Fruit fly (Drosophila melanogaster): Measurements from ENCODE around the gene Ca-Ma2d.

The Ca-Ma2d gene

DNA sequence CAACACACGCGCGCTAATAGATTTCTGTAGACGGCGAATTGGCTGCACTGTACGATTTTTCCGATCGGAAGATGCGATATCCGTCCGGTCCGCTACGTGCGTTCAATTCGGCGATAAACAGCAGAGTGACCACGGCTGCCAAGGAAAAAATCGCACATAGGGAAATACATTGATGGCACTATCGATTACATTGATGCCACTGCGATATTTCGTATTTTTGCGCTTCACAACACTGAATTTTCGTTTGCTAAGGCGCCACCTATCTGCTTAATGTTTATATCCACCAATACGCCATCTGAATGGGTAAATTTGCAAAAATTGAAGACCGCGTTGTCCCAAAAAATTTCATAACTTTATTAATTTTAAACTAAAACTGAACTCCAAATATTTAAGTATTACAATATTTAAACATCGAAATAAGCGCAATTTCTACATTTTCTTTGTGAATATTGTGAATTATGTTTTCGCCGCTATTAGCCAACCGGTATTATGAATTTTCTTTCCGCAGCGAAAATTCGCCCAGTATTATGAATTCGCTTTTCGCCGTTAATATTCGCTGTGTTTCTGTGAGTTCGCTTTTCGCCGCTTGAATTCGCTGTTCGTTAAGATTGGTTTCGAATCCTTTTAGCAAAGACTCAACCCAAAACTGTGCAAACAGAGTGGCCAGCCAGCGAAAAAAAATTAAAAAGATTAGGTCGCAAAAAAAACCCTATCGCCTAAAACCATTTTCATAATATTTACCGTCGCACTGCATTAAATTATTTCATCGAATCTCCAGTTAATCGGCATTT, 56.5 kb downstream of the Ca-Ma2d start, which contains the start of the genes crp and pkaap (continued):
- TF ChIP-seq CG11902 (GFP tag; optimal IDR thresholded peaks at IDR 0.05) (peak; percentile 59), CG8319 (GFP tag; optimal IDR thresholded peaks at IDR 0.05) (peak; percentile 25), CG4318 (GFP tag; optimal IDR thresholded peaks at IDR 0.05) (no peak), dac (GFP tag; optimal IDR thresholded peaks at IDR 0.05) (peak; percentile 27), Blimp-1 (GFP tag; optimal IDR thresholded peaks at IDR 0.05) (no peak), CG8119 (GFP tag; IDR thresholded peaks at IDR 0.05) (no peak), pdm3 (GFP tag; optimal IDR thresholded peaks at IDR 0.05) (peak; percentile 77), CG10631 (GFP tag; optimal IDR thresholded peaks at IDR 0.05) (peak; percentile 34), CG32006 (GFP tag; optimal IDR thresholded peaks at IDR 0.05) (peak; percentile 28), Lpt (GFP tag; optimal IDR thresholded peaks at IDR 0.05) (no peak), CG8632 (GFP tag; optimal IDR thresholded peaks at IDR 0.05) (no peak), CG31627 (GFP tag; optimal IDR thresholded peaks at IDR 0.05) (peak; percentile 83), CG6276 (GFP tag; optimal IDR thresholded peaks at IDR 0.05) (no peak), cyc (GFP tag; optimal IDR thresholded peaks at IDR 0.05) (peak; percentile 81), achi (GFP tag; optimal IDR thresholded peaks at IDR 0.05) (peak; percentile 21), CG3032 (tag; optimal IDR thresholded peaks at IDR 0.05) (peak; percentile 21), Eip78C (GFP tag) (peak; percentile 80), Eip75B (GFP tag; optimal IDR thresholded peaks at IDR 0.05) (peak; percentile 60), CG16779 (tag; optimal IDR thresholded peaks at IDR 0.05) (peak; percentile 14), CG3919 (GFP tag; optimal IDR thresholded peaks at IDR 0.05) (peak; percentile 82), Ets96B (tag; optimal IDR thresholded peaks at IDR 0.05) (no peak), Met (GFP tag; optimal IDR thresholded peaks at IDR 0.05) (peak; percentile 74), dsx (GFP tag; optimal IDR thresholded peaks at IDR 0.05; ENCODE audit: poor library complexity, severe bottlenecking) (peak; percentile 69), fd59A (GFP tag; optimal IDR thresholded peaks at IDR 0.05) (no peak), Ets21C (GFP tag; optimal IDR thresholded peaks at IDR 0.05) (peak; percentile 60), topi (GFP tag; optimal IDR thresholded peaks at IDR 0.05) (peak; percentile 54), CG11294 (GFP tag; IDR thresholded peaks at IDR 0.05) (no peak), OdsH (GFP tag; optimal IDR thresholded peaks at IDR 0.05) (peak; percentile 65), CG34406 (GFP tag; optimal IDR thresholded peaks at IDR 0.05) (no peak), CG15336 (GFP tag; IDR thresholded peaks at IDR 0.05) (no peak), CG11762 (GFP tag; optimal IDR thresholded peaks at IDR 0.05; ENCODE audit: insufficient read depth) (no peak)

DNA sequence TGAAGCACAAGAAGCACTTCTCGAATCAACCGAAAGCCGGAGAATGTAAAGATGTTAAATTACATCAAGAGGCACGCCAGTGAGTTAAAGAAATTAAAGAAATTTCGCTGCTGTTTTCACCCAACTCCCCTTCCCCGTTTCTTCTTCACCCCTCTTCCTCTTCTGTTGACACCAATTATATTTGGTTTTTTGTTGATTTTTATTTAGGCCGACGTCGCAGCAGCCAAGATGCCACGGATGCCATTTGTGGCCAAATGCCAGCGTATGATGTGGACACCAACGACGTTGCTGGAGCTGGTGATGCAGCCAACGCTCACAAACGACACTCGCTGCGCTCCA, 57.1 kb downstream of the Ca-Ma2d start:
- TF ChIP-seq Eip93F (GFP tag; optimal IDR thresholded peaks at IDR 0.05) (no peak), esn (GFP tag; optimal IDR thresholded peaks at IDR 0.05) (no peak), CG9139 (GFP tag; optimal IDR thresholded peaks at IDR 0.05) (no peak), CG6808 (GFP tag; optimal IDR thresholded peaks at IDR 0.05) (no peak), CG6854 (GFP tag; optimal IDR thresholded peaks at IDR 0.05) (no peak), fd59A (GFP tag; optimal IDR thresholded peaks at IDR 0.05) (no peak), CG3919 (GFP tag; optimal IDR thresholded peaks at IDR 0.05) (no peak), Met (GFP tag; optimal IDR thresholded peaks at IDR 0.05) (no peak), topi (GFP tag; optimal IDR thresholded peaks at IDR 0.05) (no peak), Sox102F (GFP tag; optimal IDR thresholded peaks at IDR 0.05) (no peak), Hr39 (GFP tag; optimal IDR thresholded peaks at IDR 0.05) (no peak), CG8319 (GFP tag; optimal IDR thresholded peaks at IDR 0.05) (no peak), acj6 (GFP tag; optimal IDR thresholded peaks at IDR 0.05) (no peak)
